Worm (Caenorhabditis elegans): ENCODE data around the gene T24E12.13.

T24E12.13 gene

ce11 chrII:3808104-3808503 is 20.9 kb downstream of the T24E12.13 start, which contains the start of gene F54D10.5:
TSS of gene F54D10.5 (minus strand) at chrII:3808177.
- TF ChIP-seq nhr-43 (tag; optimal IDR thresholded peaks at IDR 0.05; ENCODE audit: poor library complexity, severe bottlenecking), result peak; percentile 71
- peak; percentile 64 for TF ChIP-seq lin-39 (tag; optimal IDR thresholded peaks at IDR 0.05)
- TF ChIP-seq nhr-25 (tag; optimal IDR thresholded peaks at IDR 0.05), result peak; percentile 4
- TF ChIP-seq pqm-1 (tag; optimal IDR thresholded peaks at IDR 0.05), result peak; percentile 38
- peak; percentile 30 for TF ChIP-seq egl-5 (tag; optimal IDR thresholded peaks at IDR 0.05)
- TF ChIP-seq nhr-67 (tag; optimal IDR thresholded peaks at IDR 0.05), result no peak
- peak; percentile 89 for TF ChIP-seq nfya-1 (tag; optimal IDR thresholded peaks at IDR 0.05; ENCODE audit: insufficient read depth)
- TF ChIP-seq elt-1 (tag; optimal IDR thresholded peaks at IDR 0.05), result no peak
- peak; percentile 99 for TF ChIP-seq R02D3.7 (tag; optimal IDR thresholded peaks at IDR 0.05)
- TF ChIP-seq nhr-23 (tag; optimal IDR thresholded peaks at IDR 0.05), result peak; percentile 66
- TF ChIP-seq skn-1 (tag; optimal IDR thresholded peaks at IDR 0.05), result peak; percentile 14
- TF ChIP-seq ztf-11 (tag; optimal IDR thresholded peaks at IDR 0.05), result no peak
- no peak for TF ChIP-seq ceh-28 (tag; optimal IDR thresholded peaks at IDR 0.05)
- peak; percentile 71 for TF ChIP-seq lin-15B (tag; optimal IDR thresholded peaks at IDR 0.05)
- TF ChIP-seq elt-2 (tag; optimal IDR thresholded peaks at IDR 0.05), result peak; percentile 63
- no peak for TF ChIP-seq elt-3 (tag; optimal IDR thresholded peaks at IDR 0.05)

DNA sequence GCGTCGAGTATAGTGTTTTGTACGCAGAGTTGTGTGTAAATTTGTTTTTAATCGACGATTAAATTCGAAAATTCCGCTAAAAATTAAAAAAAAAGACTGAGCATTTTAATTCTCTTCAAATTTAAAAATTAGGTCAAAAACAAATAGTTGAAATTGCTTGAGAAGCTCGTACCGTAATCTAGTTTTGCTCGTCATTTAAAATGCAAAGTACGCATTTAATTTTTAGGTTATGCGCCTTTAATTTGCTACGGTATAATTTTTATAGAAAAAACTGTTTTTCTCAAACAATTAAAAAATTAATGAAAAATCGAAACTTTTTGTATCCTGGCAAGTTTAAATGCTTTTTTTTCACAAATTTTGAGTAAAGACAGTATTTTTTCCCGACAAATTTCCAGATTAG is 21.4 kb downstream of the T24E12.13 start:
- no peak for TF ChIP-seq fos-1 (tag; optimal IDR thresholded peaks at IDR 0.05)
- TF ChIP-seq nhr-28 (tag; optimal IDR thresholded peaks at IDR 0.05), result no peak
- no peak for TF ChIP-seq jun-1 (tag; optimal IDR thresholded peaks at IDR 0.05)
- no peak for TF ChIP-seq eor-1 (tag; optimal IDR thresholded peaks at IDR 0.05)
- TF ChIP-seq lin-39 (tag; optimal IDR thresholded peaks at IDR 0.05), result no peak
- TF ChIP-seq nfya-1 (tag; optimal IDR thresholded peaks at IDR 0.05; ENCODE audit: insufficient read depth), result no peak
- no peak for TF ChIP-seq elt-1 (tag; optimal IDR thresholded peaks at IDR 0.05)
- no peak for TF ChIP-seq zag-1 (tag; optimal IDR thresholded peaks at IDR 0.05)
- no peak for TF ChIP-seq nhr-25 (tag; optimal IDR thresholded peaks at IDR 0.05)

ce11 chrII:3810550-3810949 is 23.3 kb downstream of the T24E12.13 start:
- TF ChIP-seq nhr-23 (tag; optimal IDR thresholded peaks at IDR 0.05) (peak; percentile 33), elt-2 (tag; optimal IDR thresholded peaks at IDR 0.05) (peak; percentile 78), fos-1 (tag; optimal IDR thresholded peaks at IDR 0.05) (no peak), elt-3 (tag; optimal IDR thresholded peaks at IDR 0.05) (no peak), lsy-12 (tag; optimal IDR thresholded peaks at IDR 0.05) (no peak), jun-1 (tag; optimal IDR thresholded peaks at IDR 0.05) (no peak), pqm-1 (tag; optimal IDR thresholded peaks at IDR 0.05) (peak; percentile 24), snpc-4 (tag; optimal IDR thresholded peaks at IDR 0.05) (peak; percentile 40), nhr-43 (tag; optimal IDR thresholded peaks at IDR 0.05; ENCODE audit: poor library complexity, severe bottlenecking) (no peak), lin-39 (tag; optimal IDR thresholded peaks at IDR 0.05) (peak; percentile 73), nhr-77 (tag; optimal IDR thresholded peaks at IDR 0.05) (no peak), ceh-9 (tag; optimal IDR thresholded peaks at IDR 0.05) (no peak), ceh-16 (tag; optimal IDR thresholded peaks at IDR 0.05) (no peak), ztf-4 (tag; optimal IDR thresholded peaks at IDR 0.05) (no peak), tbx-2 (tag; optimal IDR thresholded peaks at IDR 0.05) (no peak), mdl-1 (tag; optimal IDR thresholded peaks at IDR 0.05) (no peak), egl-5 (tag; optimal IDR thresholded peaks at IDR 0.05) (peak; percentile 7), hmg-11 (tag; optimal IDR thresholded peaks at IDR 0.05) (peak; percentile 57), nhr-25 (tag; optimal IDR thresholded peaks at IDR 0.05) (peak; percentile 14), lin-15B (tag; optimal IDR thresholded peaks at IDR 0.05) (peak; percentile 2), unc-62 (GFP tag; optimal IDR thresholded peaks at IDR 0.05) (no peak), fkh-2 (tag; optimal IDR thresholded peaks at IDR 0.05) (no peak), pha-4 (tag; optimal IDR thresholded peaks at IDR 0.05) (peak; percentile 75), nfya-1 (tag; optimal IDR thresholded peaks at IDR 0.05; ENCODE audit: insufficient read depth) (peak; percentile 53), R02D3.7 (tag; optimal IDR thresholded peaks at IDR 0.05) (peak; percentile 39)

DNA sequence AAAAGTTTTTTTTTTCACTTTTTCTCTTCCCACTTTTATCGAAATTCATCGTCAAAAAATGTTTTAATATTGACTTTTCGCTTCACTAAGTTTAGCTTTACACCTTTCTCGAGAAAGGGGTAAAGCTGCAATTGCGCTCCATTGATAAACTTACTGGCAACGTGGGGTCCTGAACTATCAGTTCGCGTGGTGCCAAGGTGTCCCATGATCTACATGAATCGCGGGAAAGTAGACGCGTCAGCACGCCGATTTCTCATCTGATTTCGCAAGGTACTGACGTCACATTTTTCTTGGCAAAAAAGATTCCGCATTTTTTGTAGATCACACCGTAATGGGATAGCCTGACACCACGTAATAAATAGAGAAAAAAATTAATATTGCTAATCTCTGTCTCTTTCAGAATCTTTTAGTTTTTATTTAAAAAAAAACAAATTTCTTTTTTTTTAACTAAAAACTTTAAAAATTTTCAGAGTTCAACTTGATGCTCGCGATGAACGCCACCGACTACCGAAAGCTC is 24.6 kb downstream of the T24E12.13 start, which contains the start of gene lido-15:
Gene lido-15 (plus strand): TSS at position 467 of the 517 bp plus-strand sequence.
- peak; percentile 48 for TF ChIP-seq pha-4 (tag; optimal IDR thresholded peaks at IDR 0.05)
- TF ChIP-seq nhr-76 (tag; optimal IDR thresholded peaks at IDR 0.05), result no peak
- TF ChIP-seq mdl-1 (tag; optimal IDR thresholded peaks at IDR 0.05), result no peak
- no peak for TF ChIP-seq elt-1 (tag; optimal IDR thresholded peaks at IDR 0.05)

All from whole organism, L3 larva.